Worm (Caenorhabditis elegans) whole organism, L4 larva: ENCODE data around the gene R03G8.6.

Source experiments
- F26F4.8 ChIP-seq: fragments of 200-800 bp; sonication (Bioruptor generic); conservative IDR thresholded peaks from 2 replicates; pipeline ENCODE4 v1.3.6; 2022; ENCODE audit warnings: missing genetic modification characterization, missing compliant biosample characterization
- F49E8.2 ChIP-seq: sonication (generic microtip); optimal IDR thresholded peaks from 2 replicates; lab custom pipeline; 2016; ENCODE audit warnings: missing compliant biosample characterization, mild to moderate bottlenecking, missing genetic modification characterization, borderline replicate concordance
- T26A8.4 ChIP-seq: fragments of 200-800 bp; sonication (Bioruptor generic); IDR thresholded peaks from 2 replicates; pipeline ENCODE4 v1.3.6; 2022; ENCODE audit warnings: missing genetic modification characterization, missing compliant biosample characterization
- Y105C5A.15 ChIP-seq: fragments of 200-800 bp; sonication (Bioruptor generic); IDR thresholded peaks from 2 replicates; pipeline ENCODE4 v1.3.6; 2022; ENCODE audit warnings: missing genetic modification characterization, missing compliant biosample characterization
- Y48G9A.11 ChIP-seq: fragments of 200-800 bp; sonication (Bioruptor generic); IDR thresholded peaks from 2 replicates; pipeline ENCODE4 v1.3.6; 2022; ENCODE audit warnings: missing genetic modification reagents, missing genetic modification characterization, missing compliant biosample characterization
- ZK546.5 ChIP-seq, 2 experiments: sonication (generic microtip); optimal IDR thresholded peaks; 2 replicates each; lab custom pipeline; 2017; ENCODE audit warnings: missing biosample characterization in 2 of 2, missing genetic modification characterization in 2 of 2
- attf-4 ChIP-seq: sonication (generic microtip); optimal IDR thresholded peaks from 3 replicates; lab custom pipeline; 2017; ENCODE audit warnings: missing biosample characterization, missing genetic modification characterization
- ceh-44 ChIP-seq: fragments of 200-800 bp; sonication (Bioruptor generic); IDR thresholded peaks from 2 replicates; pipeline ENCODE4 v1.3.6; 2022; ENCODE audit warnings: missing genetic modification reagents, missing genetic modification characterization, missing compliant biosample characterization
- ces-1 ChIP-seq: fragments of 150-350 bp; sonication (generic microtip); optimal IDR thresholded peaks from 4 replicates; lab custom pipeline; 2014; ENCODE audit warnings: missing biosample characterization, missing genetic modification reagents, missing genetic modification characterization
- ctbp-1 ChIP-seq: fragments of 200-800 bp; sonication (Bioruptor generic); IDR thresholded peaks from 2 replicates; pipeline ENCODE4 v1.3.6; 2022; ENCODE audit warnings: missing genetic modification reagents, missing genetic modification characterization, missing compliant biosample characterization
- daf-16 ChIP-seq, 3 experiments: sonication (generic microtip); optimal IDR thresholded peaks; 2 replicates each; lab custom pipeline; 2016 to 2017; ENCODE audit warnings: missing genetic modification characterization in 3 of 3, missing genetic modification reagents in 3 of 3, mild to moderate bottlenecking in 2 of 3, missing compliant biosample characterization in 2 of 3, missing biosample characterization in 1 of 3, moderate library complexity in 1 of 3
- daf-19 ChIP-seq: fragments of 200-800 bp; sonication (Bioruptor generic); conservative IDR thresholded peaks from 2 replicates; pipeline ENCODE4 v1.3.6; 2022; ENCODE audit warnings: missing genetic modification characterization, missing compliant biosample characterization
- dmd-6 ChIP-seq: fragments of 200-800 bp; sonication (Bioruptor generic); IDR thresholded peaks from 2 replicates; pipeline ENCODE4 v1.3.6; 2022; ENCODE audit warnings: missing genetic modification reagents, missing genetic modification characterization, missing compliant biosample characterization
- duxl-1 ChIP-seq: sonication (generic microtip); optimal IDR thresholded peaks from 2 replicates; lab custom pipeline; 2016; ENCODE audit warnings: mild to moderate bottlenecking, missing genetic modification characterization, moderate library complexity, missing compliant biosample characterization; ENCODE audit not compliant: poor library complexity
- egl-27 ChIP-seq: sonication (generic microtip); optimal IDR thresholded peaks from 3 replicates; lab custom pipeline; 2017; ENCODE audit warnings: missing biosample characterization, missing genetic modification reagents, missing genetic modification characterization
- egl-43 ChIP-seq: fragments of 200-800 bp; sonication (Bioruptor generic); IDR thresholded peaks from 2 replicates; pipeline ENCODE4 v1.3.6; 2022; ENCODE audit warnings: missing genetic modification reagents, missing genetic modification characterization, missing compliant biosample characterization
- fkh-10 ChIP-seq: fragments of 150-350 bp; optimal IDR thresholded peaks from 2 replicates; lab custom pipeline; 2014; ENCODE audit warnings: missing biosample characterization, missing genetic modification reagents, missing genetic modification characterization
- hlh-30 ChIP-seq: sonication (generic microtip); optimal IDR thresholded peaks from 2 replicates; lab custom pipeline; 2017; ENCODE audit warnings: antibody characterized with exemption, mild to moderate bottlenecking, missing genetic modification characterization, missing compliant biosample characterization; ENCODE audit not compliant: insufficient read depth
- lim-7 ChIP-seq: fragments of 200-800 bp; sonication (Bioruptor generic); IDR thresholded peaks from 2 replicates; pipeline ENCODE4 v1.3.6; 2022; ENCODE audit warnings: missing genetic modification characterization, missing compliant biosample characterization
- lin-13 ChIP-seq: fragments of 150-350 bp; optimal IDR thresholded peaks from 2 replicates; lab custom pipeline; 2014; ENCODE audit warnings: missing biosample characterization, missing genetic modification reagents, missing genetic modification characterization
- lin-15B ChIP-seq: fragments of 150-350 bp; sonication (generic microtip); optimal IDR thresholded peaks from 3 replicates; lab custom pipeline; 2014; ENCODE audit warnings: missing biosample characterization, missing genetic modification characterization
- lin-38 ChIP-seq: fragments of 200-800 bp; sonication (Bioruptor generic); IDR thresholded peaks from 2 replicates; pipeline ENCODE4 v1.3.6; 2022; ENCODE audit warnings: missing genetic modification reagents, missing genetic modification characterization, missing compliant biosample characterization
- madf-9 ChIP-seq: fragments of 200-800 bp; sonication (Bioruptor generic); conservative IDR thresholded peaks from 2 replicates; pipeline ENCODE4 v1.3.6; 2022; ENCODE audit warnings: missing genetic modification reagents, missing genetic modification characterization, missing compliant biosample characterization
- mxl-2 ChIP-seq: fragments of 200-800 bp; sonication (Bioruptor generic); conservative IDR thresholded peaks from 2 replicates; pipeline ENCODE4 v1.3.6; 2022; ENCODE audit warnings: missing genetic modification reagents, missing genetic modification characterization, missing compliant biosample characterization
- nhr-10 ChIP-seq: fragments of 150-350 bp; optimal IDR thresholded peaks from 2 replicates; lab custom pipeline; 2014; ENCODE audit warnings: missing biosample characterization, missing genetic modification characterization
- nhr-102 ChIP-seq: sonication (generic microtip); optimal IDR thresholded peaks from 2 replicates; lab custom pipeline; 2016; ENCODE audit warnings: mild to moderate bottlenecking, missing genetic modification characterization, moderate library complexity, missing compliant biosample characterization
- nhr-111 ChIP-seq: fragments of 200-800 bp; sonication (Bioruptor generic); optimal IDR thresholded peaks from 2 replicates; lab custom pipeline; 2018; ENCODE audit warnings: mild to moderate bottlenecking, missing genetic modification characterization, missing compliant biosample characterization
- nhr-237 ChIP-seq: sonication (generic microtip); optimal IDR thresholded peaks from 2 replicates; lab custom pipeline; 2017; ENCODE audit warnings: missing biosample characterization, missing genetic modification characterization
- nhr-25 ChIP-seq: sonication (generic microtip); optimal IDR thresholded peaks from 2 replicates; lab custom pipeline; 2017; ENCODE audit warnings: missing genetic modification characterization, mild to moderate bottlenecking, missing compliant biosample characterization, antibody characterized with exemption, moderate library complexity, borderline replicate concordance; ENCODE audit not compliant: insufficient read depth
- nhr-28 ChIP-seq: fragments of 150-350 bp; optimal IDR thresholded peaks from 2 replicates; lab custom pipeline; 2014; ENCODE audit warnings: missing biosample characterization, missing genetic modification characterization
- nhr-41 ChIP-seq: fragments of 200-800 bp; sonication (Bioruptor generic); IDR thresholded peaks from 2 replicates; pipeline ENCODE4 v1.3.6; 2022; ENCODE audit warnings: missing genetic modification reagents, missing genetic modification characterization, missing compliant biosample characterization
- nhr-76 ChIP-seq: fragments of 150-350 bp; optimal IDR thresholded peaks from 2 replicates; lab custom pipeline; 2014; ENCODE audit warnings: missing biosample characterization, missing genetic modification characterization
- nhr-77 ChIP-seq: fragments of 150-350 bp; optimal IDR thresholded peaks from 2 replicates; lab custom pipeline; 2014; ENCODE audit warnings: missing biosample characterization, missing genetic modification characterization
- pqm-1 ChIP-seq: sonication (generic microtip); optimal IDR thresholded peaks from 2 replicates; lab custom pipeline; 2017; ENCODE audit warnings: missing biosample characterization, missing genetic modification characterization
- rbr-2 ChIP-seq: sonication (generic microtip); optimal IDR thresholded peaks from 2 replicates; lab custom pipeline; 2016; ENCODE audit warnings: missing genotype, missing genetic modification characterization, missing compliant biosample characterization
- skn-1 ChIP-seq: fragments of 150-350 bp; optimal IDR thresholded peaks from 2 replicates; lab custom pipeline; 2014; ENCODE audit warnings: missing biosample characterization, missing genetic modification characterization
- snpc-1.2 ChIP-seq: fragments of 200-800 bp; sonication (Bioruptor generic); IDR thresholded peaks from 2 replicates; pipeline ENCODE4 v1.3.6; 2022; ENCODE audit warnings: missing genetic modification reagents, missing genetic modification characterization, missing compliant biosample characterization
- snpc-4 ChIP-seq: fragments of 150-350 bp; optimal IDR thresholded peaks from 2 replicates; lab custom pipeline; 2014; ENCODE audit warnings: missing biosample characterization, missing genetic modification characterization
- spr-1 ChIP-seq: sonication (generic microtip); optimal IDR thresholded peaks from 2 replicates; lab custom pipeline; 2016; ENCODE audit warnings: mild to moderate bottlenecking, missing genetic modification characterization, missing compliant biosample characterization
- spr-3 ChIP-seq: fragments of 200-800 bp; sonication (Bioruptor generic); optimal IDR thresholded peaks from 2 replicates; lab custom pipeline; 2018; ENCODE audit warnings: mild to moderate bottlenecking, missing genetic modification characterization, missing compliant biosample characterization
- unc-130 ChIP-seq: sonication (generic microtip); optimal IDR thresholded peaks from 2 replicates; lab custom pipeline; 2016; ENCODE audit warnings: missing genetic modification reagents, missing genetic modification characterization, missing compliant biosample characterization
- unc-62 ChIP-seq, 3 experiments: fragments of 150-350 bp in 1 of 3; sonication (generic microtip); optimal IDR thresholded peaks in 2 of 3; peaks in 1 of 3; 1 replicate in 1 of 3; 2 replicates in 2 of 3; lab custom pipeline; 2014 to 2017; ENCODE audit warnings: missing biosample characterization in 3 of 3, missing genetic modification characterization in 3 of 3, missing genetic modification reagents in 3 of 3, missing genotype in 1 of 3
- vab-7 ChIP-seq: fragments of 200-800 bp; sonication (Bioruptor generic); IDR thresholded peaks from 2 replicates; pipeline ENCODE4 v1.3.6; 2022; ENCODE audit warnings: missing genetic modification reagents, missing genetic modification characterization, missing compliant biosample characterization

Gene R03G8.6

DNA sequence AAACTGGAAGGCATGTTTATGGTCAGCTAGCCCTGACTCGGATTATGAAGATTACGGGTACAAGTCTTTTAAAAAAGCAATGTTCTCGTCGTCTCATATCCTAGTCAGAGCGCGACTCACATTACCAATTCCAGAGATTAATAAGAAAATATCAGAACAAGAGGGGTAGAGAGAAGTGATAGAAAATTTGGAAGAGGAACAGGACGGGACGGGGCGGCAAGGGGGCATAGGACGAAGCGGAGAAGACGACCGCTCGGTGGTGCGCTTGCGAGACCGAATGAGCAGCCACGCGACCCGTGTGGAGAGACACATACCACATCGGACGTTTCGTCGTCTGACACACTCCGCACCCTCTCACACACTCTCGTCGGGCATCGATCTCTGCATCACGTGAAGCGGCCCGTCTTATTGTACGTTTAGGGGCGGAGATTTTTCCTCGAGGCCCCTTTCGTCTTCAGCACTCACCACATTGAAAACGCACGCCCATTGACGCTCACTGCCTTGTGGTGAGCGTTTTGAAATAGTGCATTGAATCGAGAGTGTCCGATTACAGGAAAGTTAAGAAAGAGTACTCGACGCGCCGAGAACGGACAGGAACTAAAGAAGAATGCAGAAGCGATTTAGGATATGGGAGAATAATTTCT is 44.8 kb upstream of the R03G8.6 start (continued):
- TF ChIP-seq ZK546.5 (tag; optimal IDR thresholded peaks at IDR 0.05; lab: Kevin White, UChicago): peak in 1 of 2 experiments; percentile 11
- no peak for TF ChIP-seq F49E8.2 (tag; lab: Kevin White, UChicago)
- peak; percentile 84 for TF ChIP-seq nhr-28 (tag; lab: Kevin White, UChicago)
- peak; percentile 4 for TF ChIP-seq nhr-237
- TF ChIP-seq daf-19 (GFP tag; lab: Robert Waterston, UW): peak; percentile 63; the same call in 1 of the 2 replicates
- TF ChIP-seq egl-43: peak; percentile 98
- TF ChIP-seq daf-16 (GFP tag; optimal IDR thresholded peaks at IDR 0.05; lab: Kevin White, UChicago): peak; percentile 67 to 72
- peak; percentile 86 for TF ChIP-seq daf-16 (tag; optimal IDR thresholded peaks at IDR 0.05; lab: Kevin White, UChicago)
- no peak for TF ChIP-seq ceh-44
- peak; percentile 58 for TF ChIP-seq lin-38 (GFP tag; lab: Robert Waterston, UW)
- TF ChIP-seq vab-7 (GFP tag; lab: Robert Waterston, UW): no peak; the same call in none of the 2 replicates
- TF ChIP-seq spr-1: peak; percentile 88
- TF ChIP-seq nhr-76 (tag; lab: Kevin White, UChicago): peak; percentile 27
- peak; percentile 96 for TF ChIP-seq fkh-10
- peak; percentile 97 for TF ChIP-seq rbr-2
- TF ChIP-seq attf-4 (tag; lab: Kevin White, UChicago): peak; percentile 5
- TF ChIP-seq Y105C5A.15 (GFP tag; lab: Robert Waterston, UW): no peak
- peak; percentile 97 for TF ChIP-seq ctbp-1 (GFP tag; lab: Robert Waterston, UW)
- TF ChIP-seq pqm-1 (tag; lab: Kevin White, UChicago): peak; percentile 24
- TF ChIP-seq Y48G9A.11: peak; percentile 61; the same call in 1 of the 2 replicates
- TF ChIP-seq nhr-77 (tag; lab: Kevin White, UChicago): peak; percentile 86
- no peak for TF ChIP-seq F26F4.8 (GFP tag; lab: Robert Waterston, UW)
- TF ChIP-seq nhr-102 (tag; lab: Kevin White, UChicago): peak; percentile 84
- TF ChIP-seq duxl-1: peak; percentile 57
- TF ChIP-seq T26A8.4: peak; percentile 92
- TF ChIP-seq, all 104 proteins: peak for 77

DNA sequence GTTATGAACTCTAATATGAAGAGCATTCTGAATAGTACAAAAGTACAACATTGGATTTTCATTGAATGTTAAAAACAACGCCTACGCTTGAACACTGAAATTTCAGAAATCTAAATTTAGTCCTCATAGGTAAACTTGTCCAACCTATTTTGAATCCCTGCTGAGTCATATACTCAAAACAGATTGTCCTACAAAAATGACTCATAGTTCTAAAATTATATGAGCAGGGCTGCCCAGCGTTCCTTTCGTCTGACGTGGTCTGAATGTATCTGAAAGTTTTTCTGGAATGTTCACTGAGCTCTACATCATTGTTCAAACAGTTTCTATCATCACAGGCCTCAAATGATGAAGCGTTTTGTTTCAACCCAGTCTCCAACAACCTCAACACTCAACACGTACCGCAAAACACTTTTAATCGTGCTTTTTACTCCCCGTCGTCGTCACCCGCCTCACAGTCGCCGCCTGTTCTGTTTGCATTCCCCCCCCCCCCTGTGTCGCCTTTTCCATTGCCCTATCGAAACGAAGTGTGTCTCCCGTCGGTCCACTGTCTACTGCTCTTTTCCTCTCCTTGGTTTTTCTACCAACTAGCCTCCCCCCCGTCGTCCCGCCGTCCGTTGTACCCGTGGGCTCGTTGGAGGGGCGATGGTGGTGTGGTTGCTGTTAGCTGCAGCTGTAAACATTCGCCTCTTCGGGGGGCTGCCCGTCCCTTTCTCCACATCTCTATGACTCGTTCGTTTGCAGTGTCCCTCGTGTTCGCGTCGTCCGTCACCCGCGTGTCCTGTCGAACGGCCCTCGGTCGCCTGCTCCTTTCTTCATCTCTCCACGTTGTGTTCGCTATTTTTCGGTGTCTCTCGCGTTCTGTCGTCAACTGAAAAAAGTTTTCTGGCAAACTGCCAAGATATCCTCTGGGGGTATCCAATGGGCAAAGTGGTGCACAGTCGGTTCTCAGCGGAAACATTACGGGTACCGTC is 43.7 kb upstream of the R03G8.6 start:
- TF ChIP-seq ctbp-1 (GFP tag; lab: Robert Waterston, UW): peak; percentile 80
- TF ChIP-seq spr-3 (GFP tag; lab: Kevin White, UChicago): no peak
- peak; percentile 94 for TF ChIP-seq hlh-30
- TF ChIP-seq snpc-1.2: no peak
- no peak for TF ChIP-seq nhr-77 (tag; lab: Kevin White, UChicago)
- no peak for TF ChIP-seq nhr-76 (tag; lab: Kevin White, UChicago)
- 0 out of 2 replicates have a peak, but pooled peaks have one; percentile 39 for TF ChIP-seq mxl-2 (GFP tag; lab: Robert Waterston, UW)
- no peak for TF ChIP-seq nhr-41
- no peak for TF ChIP-seq F49E8.2 (tag; lab: Kevin White, UChicago)
- no peak for TF ChIP-seq lin-13 (GFP tag; lab: Kevin White, UChicago)
- TF ChIP-seq nhr-25 (tag; lab: Kevin White, UChicago): no peak
- TF ChIP-seq lim-7 (GFP tag; lab: Robert Waterston, UW): 0 out of 2 replicates have a peak, but pooled peaks have one; percentile 49
- TF ChIP-seq madf-9 (GFP tag; lab: Robert Waterston, UW): peak; percentile 16; the same call in 1 of the 2 replicates
- no peak for TF ChIP-seq unc-130 (GFP tag; lab: Kevin White, UChicago)
- peak; percentile 44 for TF ChIP-seq nhr-28 (tag; lab: Kevin White, UChicago)
- peak; percentile 8 to 91 for TF ChIP-seq unc-62 (GFP tag; optimal IDR thresholded peaks at IDR 0.05 in 1 of 2; lab: Kevin White, UChicago)
- no peak for TF ChIP-seq unc-62 (tag; optimal IDR thresholded peaks at IDR 0.05; lab: Kevin White, UChicago)
- no peak for TF ChIP-seq ZK546.5 (tag; optimal IDR thresholded peaks at IDR 0.05; lab: Kevin White, UChicago)
- peak; percentile 18 to 67 for TF ChIP-seq daf-16 (GFP tag; optimal IDR thresholded peaks at IDR 0.05; lab: Kevin White, UChicago)
- peak; percentile 77 for TF ChIP-seq daf-16 (tag; optimal IDR thresholded peaks at IDR 0.05; lab: Kevin White, UChicago)
- TF ChIP-seq egl-27 (tag; lab: Kevin White, UChicago): no peak
- TF ChIP-seq skn-1 (tag; lab: Kevin White, UChicago): no peak
- no peak for TF ChIP-seq daf-19 (GFP tag; lab: Robert Waterston, UW)
- TF ChIP-seq nhr-111 (GFP tag; lab: Kevin White, UChicago): peak; percentile 23
- TF ChIP-seq lin-15B: no peak
- no peak for TF ChIP-seq Y105C5A.15 (GFP tag; lab: Robert Waterston, UW)
- no peak for TF ChIP-seq snpc-4 (tag; lab: Kevin White, UChicago)
- peak; percentile 76 for TF ChIP-seq nhr-10
- no peak for TF ChIP-seq ces-1
- peak; percentile 65 for TF ChIP-seq dmd-6
